Worm (Caenorhabditis elegans): ENCODE results near the gene F58G1.3.

The F58G1.3 gene

ce11 chrII:12888471-12888870, 39.7 kb downstream of the F58G1.3 start, which contains the start of gene F35C5.3:
TSS of gene F35C5.3 (plus strand) at chrII:12888771.
- TF ChIP-seq mls-2 (tag; optimal IDR thresholded peaks at IDR 0.05) (no peak), zip-8 (tag; optimal IDR thresholded peaks at IDR 0.05) (no peak), elt-3 (tag; optimal IDR thresholded peaks at IDR 0.05) (no peak), unc-120 (tag; optimal IDR thresholded peaks at IDR 0.05; ENCODE audit: poor library complexity, severe bottlenecking) (no peak), bed-3 (GFP tag; optimal IDR thresholded peaks at IDR 0.05) (no peak), ces-1 (GFP tag; optimal IDR thresholded peaks at IDR 0.05) (no peak), nhr-12 (tag; optimal IDR thresholded peaks at IDR 0.05) (no peak), ceh-39 (tag; optimal IDR thresholded peaks at IDR 0.05) (no peak), lin-13 (tag; optimal IDR thresholded peaks at IDR 0.05) (no peak)

- TF ChIP-seq bed-3 (GFP tag; optimal IDR thresholded peaks at IDR 0.05) (no peak), snpc-4 (tag; optimal IDR thresholded peaks at IDR 0.05) (no peak), unc-39 (tag; optimal IDR thresholded peaks at IDR 0.05) (no peak), nhr-28 (tag; optimal IDR thresholded peaks at IDR 0.05) (no peak), ceh-39 (tag; optimal IDR thresholded peaks at IDR 0.05) (no peak), nhr-2 (tag; optimal IDR thresholded peaks at IDR 0.05) (no peak), blmp-1 (tag; optimal IDR thresholded peaks at IDR 0.05) (no peak), ces-1 (GFP tag; optimal IDR thresholded peaks at IDR 0.05) (no peak), sptf-1 (tag; optimal IDR thresholded peaks at IDR 0.05) (no peak), lin-32 (GFP tag; optimal IDR thresholded peaks at IDR 0.05) (no peak), elt-3 (tag; optimal IDR thresholded peaks at IDR 0.05) (no peak), elt-1 (tag; optimal IDR thresholded peaks at IDR 0.05; ENCODE audit: borderline replicate concordance, insufficient read depth) (no peak), flh-1 (GFP tag; optimal IDR thresholded peaks at IDR 0.05) (no peak), mep-1 (tag; optimal IDR thresholded peaks at IDR 0.05) (no peak), sem-2 (GFP tag; optimal IDR thresholded peaks at IDR 0.05) (no peak), nhr-12 (tag; optimal IDR thresholded peaks at IDR 0.05) (no peak), ceh-43 (GFP tag; optimal IDR thresholded peaks at IDR 0.05) (no peak)
Observed at ce11 chrII:12884972-12885371, 43.2 kb downstream of the F58G1.3 start, which contains the start of gene sra-14. TSS of gene sra-14 (plus strand) at chrII:12885272.

DNA sequence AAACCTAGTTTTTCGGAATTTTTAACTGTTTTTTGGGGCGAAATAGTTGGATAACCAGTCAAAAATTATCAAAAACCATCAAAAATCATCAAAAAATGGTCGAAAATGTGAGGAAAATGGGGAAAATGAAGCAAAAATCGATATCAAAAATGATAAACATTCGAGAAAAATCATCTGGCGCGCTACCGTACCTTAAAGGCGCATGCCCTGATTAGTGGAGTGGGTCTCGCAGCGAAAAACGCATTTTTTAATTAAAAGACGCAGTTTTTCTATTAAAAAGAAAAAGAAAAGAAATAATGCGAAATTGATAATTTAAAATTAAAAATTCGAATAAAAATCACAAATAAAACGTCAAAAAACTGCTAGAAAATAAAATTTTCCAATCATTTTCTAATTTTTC, 47.7 kb downstream of the F58G1.3 start, which contains the start of gene F35C5.1:
Gene F35C5.1 (plus strand): TSS at position 399 of the 400 bp plus-strand sequence.
- TF ChIP-seq blmp-1 (tag; optimal IDR thresholded peaks at IDR 0.05) (no peak), mab-5 (tag; optimal IDR thresholded peaks at IDR 0.05) (no peak), ceh-83 (GFP tag; optimal IDR thresholded peaks at IDR 0.05) (no peak), nhr-28 (tag; optimal IDR thresholded peaks at IDR 0.05) (no peak), elt-1 (tag; optimal IDR thresholded peaks at IDR 0.05; ENCODE audit: borderline replicate concordance, insufficient read depth) (no peak), bed-3 (GFP tag; optimal IDR thresholded peaks at IDR 0.05) (no peak), drap-1 (GFP tag; optimal IDR thresholded peaks at IDR 0.05) (no peak), nhr-237 (tag; optimal IDR thresholded peaks at IDR 0.05) (no peak), snpc-4 (tag; optimal IDR thresholded peaks at IDR 0.05) (no peak), tbx-8 (GFP tag; optimal IDR thresholded peaks at IDR 0.05) (no peak), ceh-43 (GFP tag; optimal IDR thresholded peaks at IDR 0.05) (no peak), mep-1 (tag; optimal IDR thresholded peaks at IDR 0.05) (no peak), unc-120 (tag; optimal IDR thresholded peaks at IDR 0.05; ENCODE audit: poor library complexity, severe bottlenecking) (no peak)

ce11 chrII:12879758-12880157, 48.4 kb downstream of the F58G1.3 start:
- no peak for TF ChIP-seq mab-5 (tag; optimal IDR thresholded peaks at IDR 0.05)
- TF ChIP-seq ceh-43 (GFP tag; optimal IDR thresholded peaks at IDR 0.05): no peak
- TF ChIP-seq cnd-1 (tag; optimal IDR thresholded peaks at IDR 0.05): no peak

- TF ChIP-seq mls-2 (tag; optimal IDR thresholded peaks at IDR 0.05) (no peak), nhr-12 (tag; optimal IDR thresholded peaks at IDR 0.05) (no peak), ceh-83 (GFP tag; optimal IDR thresholded peaks at IDR 0.05) (no peak), cnd-1 (tag; optimal IDR thresholded peaks at IDR 0.05) (no peak), unc-62 (GFP tag; optimal IDR thresholded peaks at IDR 0.05) (no peak)
Observed at ce11 chrII:12878697-12879096, 49.4 kb downstream of the F58G1.3 start.

DNA sequence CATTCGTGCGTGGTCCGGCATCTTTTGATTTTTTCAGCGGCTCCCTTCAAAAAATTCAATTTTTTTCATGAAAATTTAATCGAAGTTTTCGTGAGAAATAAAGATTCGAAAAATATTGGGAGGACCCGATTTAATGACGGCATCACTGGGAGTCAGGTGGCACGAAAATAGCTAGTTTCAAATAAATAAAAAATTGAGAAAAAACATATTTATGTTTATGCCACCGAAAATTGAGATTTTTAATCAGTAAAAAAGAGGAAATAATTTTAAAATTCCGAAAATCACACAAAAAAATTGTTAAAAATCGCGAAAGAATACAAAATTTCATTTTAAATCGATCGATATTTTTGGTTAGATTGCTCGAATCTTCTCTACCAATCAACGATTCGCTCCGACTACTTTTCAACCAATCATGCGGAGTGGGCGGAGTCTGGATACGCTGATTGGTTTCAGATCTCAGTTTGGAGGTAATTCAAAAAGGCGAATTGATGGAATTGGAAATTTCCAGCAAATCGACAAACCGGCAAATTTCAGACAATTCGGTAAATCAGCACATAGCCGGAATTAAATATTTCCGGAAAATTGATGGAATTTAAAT, 50.0 kb downstream of the F58G1.3 start, which contains the start of gene gsy-1:
Gene gsy-1 (minus strand): TSS at position 51 of the 598 bp plus-strand sequence.
- TF ChIP-seq ham-2 (GFP tag; optimal IDR thresholded peaks at IDR 0.05): no peak
- no peak for TF ChIP-seq mep-1 (tag; optimal IDR thresholded peaks at IDR 0.05)
- TF ChIP-seq nhr-28 (tag; optimal IDR thresholded peaks at IDR 0.05): no peak
- TF ChIP-seq lin-13 (tag; optimal IDR thresholded peaks at IDR 0.05): no peak
- no peak for TF ChIP-seq pha-4 (tag; optimal IDR thresholded peaks at IDR 0.05)
- no peak for TF ChIP-seq ztf-11 (tag; optimal IDR thresholded peaks at IDR 0.05)

Data from whole organism, mixed stage, embryonic.